Worm (Caenorhabditis elegans): ENCODE results near the gene unc-60.

The unc-60 gene

ce11 chrV:1476841-1477240 is 2.0 kb downstream of the unc-60 start:
- TF ChIP-seq sdc-2 (tag; optimal IDR thresholded peaks at IDR 0.05) (no peak), ets-4 (tag; optimal IDR thresholded peaks at IDR 0.05) (no peak), ceh-24 (tag; optimal IDR thresholded peaks at IDR 0.05) (no peak), nhr-11 (tag; optimal IDR thresholded peaks at IDR 0.05) (no peak), nhr-232 (tag; optimal IDR thresholded peaks at IDR 0.05) (no peak), ama-1 (optimal IDR thresholded peaks at IDR 0.05) (no peak), elt-4 (tag; optimal IDR thresholded peaks at IDR 0.05) (no peak), pag-3 (tag; optimal IDR thresholded peaks at IDR 0.05; ENCODE audit: borderline replicate concordance) (no peak), ttx-3 (tag; optimal IDR thresholded peaks at IDR 0.05) (no peak), ceh-45 (GFP tag; IDR thresholded peaks at IDR 0.05) (no peak), pros-1 (tag; optimal IDR thresholded peaks at IDR 0.05) (no peak), ceh-19 (GFP tag; optimal IDR thresholded peaks at IDR 0.05) (no peak), che-1 (tag; optimal IDR thresholded peaks at IDR 0.05) (no peak), ref-2 (tag; optimal IDR thresholded peaks at IDR 0.05) (no peak), ceh-34 (tag; optimal IDR thresholded peaks at IDR 0.05) (no peak), hlh-30 (tag; optimal IDR thresholded peaks at IDR 0.05; ENCODE audit: insufficient read depth) (no peak), madf-2 (tag; optimal IDR thresholded peaks at IDR 0.05) (no peak)

- TF ChIP-seq ztf-16 (tag; optimal IDR thresholded peaks at IDR 0.05) (no peak), ceh-18 (tag; optimal IDR thresholded peaks at IDR 0.05) (peak; percentile 60), sox-4 (tag; optimal IDR thresholded peaks at IDR 0.05) (no peak)
These were observed 6.0 kb downstream of the unc-60 start for ce11 chrV:1480841-1481240.

- TF ChIP-seq dve-1 (tag; optimal IDR thresholded peaks at IDR 0.05) = peak; percentile 42
- no peak for TF ChIP-seq fkh-6 (tag; optimal IDR thresholded peaks at IDR 0.05)
- TF ChIP-seq ceh-14 (tag; optimal IDR thresholded peaks at IDR 0.05) = no peak
These were observed 6.9 kb downstream of the unc-60 start, which contains the start of gene C38C3.4 for ce11 chrV:1481742-1482141. Gene C38C3.4 (plus strand): TSS chrV:1482042.

- TF ChIP-seq ceh-19 (GFP tag; optimal IDR thresholded peaks at IDR 0.05) (no peak), dve-1 (tag; optimal IDR thresholded peaks at IDR 0.05) (no peak), unc-42 (tag; optimal IDR thresholded peaks at IDR 0.05) (peak; percentile 67)
These were observed 11.1 kb downstream of the unc-60 start for ce11 chrV:1486031-1486430.

- no peak for TF ChIP-seq pros-1 (tag; optimal IDR thresholded peaks at IDR 0.05)
- no peak for TF ChIP-seq lim-6 (tag; optimal IDR thresholded peaks at IDR 0.05)
- no peak for TF ChIP-seq T23F11.4 (GFP tag; optimal IDR thresholded peaks at IDR 0.05)
- no peak for TF ChIP-seq odd-2 (tag; optimal IDR thresholded peaks at IDR 0.05)
- TF ChIP-seq pha-2 (tag; optimal IDR thresholded peaks at IDR 0.05) = no peak
- TF ChIP-seq ama-1 (optimal IDR thresholded peaks at IDR 0.05) = no peak
- TF ChIP-seq che-1 (tag; optimal IDR thresholded peaks at IDR 0.05) = no peak
- TF ChIP-seq dve-1 (tag; optimal IDR thresholded peaks at IDR 0.05) = no peak
- no peak for TF ChIP-seq hlh-8 (tag; optimal IDR thresholded peaks at IDR 0.05)
- no peak for TF ChIP-seq sox-4 (tag; optimal IDR thresholded peaks at IDR 0.05)
- no peak for TF ChIP-seq fkh-10 (GFP tag; optimal IDR thresholded peaks at IDR 0.05)
- TF ChIP-seq ceh-2 (tag; optimal IDR thresholded peaks at IDR 0.05) = no peak
- no peak for TF ChIP-seq unc-86 (tag; optimal IDR thresholded peaks at IDR 0.05)
- no peak for TF ChIP-seq hlh-13 (GFP tag; optimal IDR thresholded peaks at IDR 0.05)
These were observed 12.4 kb downstream of the unc-60 start for ce11 chrV:1487262-1487661.

ce11 chrV:1488642-1489041 is 13.8 kb downstream of the unc-60 start:
- TF ChIP-seq pat-9 (tag; optimal IDR thresholded peaks at IDR 0.05) = no peak
- no peak for TF ChIP-seq hlh-15 (tag; optimal IDR thresholded peaks at IDR 0.05)
- TF ChIP-seq sox-4 (tag; optimal IDR thresholded peaks at IDR 0.05) = no peak
- TF ChIP-seq tbx-7 (tag; optimal IDR thresholded peaks at IDR 0.05) = no peak
- no peak for TF ChIP-seq pha-2 (tag; optimal IDR thresholded peaks at IDR 0.05)
- no peak for TF ChIP-seq C08G9.2 (tag; optimal IDR thresholded peaks at IDR 0.05)
- TF ChIP-seq gmeb-2 (tag; optimal IDR thresholded peaks at IDR 0.05) = no peak
- TF ChIP-seq pros-1 (tag; optimal IDR thresholded peaks at IDR 0.05) = no peak
- TF ChIP-seq ceh-31 (tag; optimal IDR thresholded peaks at IDR 0.05) = no peak
- TF ChIP-seq fkh-6 (tag; optimal IDR thresholded peaks at IDR 0.05) = no peak
- TF ChIP-seq npax-4 (tag; optimal IDR thresholded peaks at IDR 0.05) = no peak
- TF ChIP-seq che-1 (tag; optimal IDR thresholded peaks at IDR 0.05) = no peak
- no peak for TF ChIP-seq elt-4 (tag; optimal IDR thresholded peaks at IDR 0.05)
- TF ChIP-seq hlh-13 (GFP tag; optimal IDR thresholded peaks at IDR 0.05) = no peak
